Fruit fly (Drosophila melanogaster) whole organism, adult: Measurements from ENCODE around the gene Tehao.
"Not testable (repeated sequence)": the region's sequence is repeated elsewhere in the genome, so short reads cannot be mapped to it uniquely, and the experiment has no call there.

Experiments used
- CG1620 ChIP-seq: fragments of 200-800 bp; sonication (Bioruptor generic); optimal IDR thresholded peaks from 2 replicates; lab custom pipeline; 2016; ENCODE audit warnings: missing biosample characterization, missing genetic modification characterization
- CG33017 ChIP-seq: fragments of 200-800 bp; sonication (Bioruptor generic); optimal IDR thresholded peaks from 2 replicates; lab custom pipeline; 2018; ENCODE audit warnings: missing biosample characterization, mild to moderate bottlenecking, missing genetic modification characterization, moderate library complexity
- CG5204 ChIP-seq: fragments of 200-800 bp; sonication (Bioruptor generic); optimal IDR thresholded peaks from 2 replicates; lab custom pipeline; 2016; ENCODE audit warnings: missing biosample characterization, missing genetic modification characterization
- Crg-1 ChIP-seq: fragments of 200-800 bp; sonication (Bioruptor generic); optimal IDR thresholded peaks from 2 replicates; lab custom pipeline; 2016; ENCODE audit warnings: missing biosample characterization, missing genetic modification characterization

DNA sequence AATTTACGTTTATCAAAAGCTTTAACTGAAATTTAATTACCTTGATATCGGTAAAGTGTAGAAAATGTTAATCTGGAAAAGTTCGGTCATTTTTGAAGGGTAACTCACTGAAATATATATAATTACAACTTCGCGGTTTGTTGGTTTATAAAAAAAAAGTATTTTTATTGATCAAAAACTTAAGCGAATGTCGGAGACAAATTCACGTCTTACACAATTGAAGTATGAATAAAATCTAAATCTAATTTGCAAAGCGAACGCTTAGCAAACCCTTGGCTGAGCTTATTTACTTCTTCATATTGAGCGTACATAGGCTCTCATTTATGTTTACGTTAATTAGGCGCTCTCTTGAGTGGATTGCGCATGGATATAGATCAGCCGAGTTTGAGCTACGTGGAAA lies 14.0 kb downstream of the Tehao start, which contains the start of gene Hsp60D:
- TF ChIP-seq CG5204 (GFP tag; lab: Kevin White, UChicago); Crg-1; CG1620; CG33017: not testable (repeated sequence)
